Worm (Caenorhabditis elegans): Measurements from ENCODE around the gene hint-3.

Gene hint-3

ce11 chrV:7808444-7808843 is 48.2 kb downstream of the hint-3 start:
- TF ChIP-seq madf-6 (GFP tag; IDR thresholded peaks at IDR 0.05): 0 out of 2 replicates have a peak, but pooled peaks have one; percentile 15
- TF ChIP-seq hlh-12 (tag; optimal IDR thresholded peaks at IDR 0.05): no peak
- no peak for TF ChIP-seq K12H6.12 (tag; optimal IDR thresholded peaks at IDR 0.05)
- TF ChIP-seq unc-62 (GFP tag; optimal IDR thresholded peaks at IDR 0.05): no peak
- no peak for TF ChIP-seq Y56A3A.18 (GFP tag; IDR thresholded peaks at IDR 0.05)

ce11 chrV:7809320-7810256 is 49.3 kb downstream of the hint-3 start, which contains the start of gene ZK742.3:
Gene ZK742.3 (minus strand): TSS chrV:7809912.
- TF ChIP-seq cebp-1 (GFP tag; IDR thresholded peaks at IDR 0.05): no peak
- peak; percentile 4 for TF ChIP-seq cebp-1 (tag; optimal IDR thresholded peaks at IDR 0.05)
- TF ChIP-seq ztf-28 (GFP tag; IDR thresholded peaks at IDR 0.05): no peak
- TF ChIP-seq rpc-1 (optimal IDR thresholded peaks at IDR 0.05): no peak
- no peak for TF ChIP-seq rpc-1 (tag; optimal IDR thresholded peaks at IDR 0.05)
- no peak for TF ChIP-seq chd-7 (tag; optimal IDR thresholded peaks at IDR 0.05)
- no peak for TF ChIP-seq B0336.3 (GFP tag; IDR thresholded peaks at IDR 0.05)
- TF ChIP-seq attf-6 (GFP tag; IDR thresholded peaks at IDR 0.05): no peak
- TF ChIP-seq Y53G8AR.9 (GFP tag; conservative IDR thresholded peaks at IDR 0.05): no peak
- TF ChIP-seq lin-35 (GFP tag; optimal IDR thresholded peaks at IDR 0.05): no peak
- TF ChIP-seq sptf-2 (GFP tag; optimal IDR thresholded peaks at IDR 0.05): no peak
- no peak for TF ChIP-seq egl-44 (GFP tag; IDR thresholded peaks at IDR 0.05)
- TF ChIP-seq dpff-1 (tag; optimal IDR thresholded peaks at IDR 0.05): no peak
- no peak for TF ChIP-seq attf-3 (GFP tag; conservative IDR thresholded peaks at IDR 0.05)
- TF ChIP-seq F39B2.1 (GFP tag; IDR thresholded peaks at IDR 0.05): no peak
- TF ChIP-seq attf-5 (GFP tag; optimal IDR thresholded peaks at IDR 0.05): peak; percentile 6
- no peak for TF ChIP-seq F57C9.4 (tag; optimal IDR thresholded peaks at IDR 0.05)
- TF ChIP-seq egrh-3 (GFP tag; IDR thresholded peaks at IDR 0.05): no peak
- no peak for TF ChIP-seq rcor-1 (GFP tag; IDR thresholded peaks at IDR 0.05)
- no peak for TF ChIP-seq F10E7.11 (tag; optimal IDR thresholded peaks at IDR 0.05)
- TF ChIP-seq nhr-80 (tag; optimal IDR thresholded peaks at IDR 0.05): peak; percentile 63
- TF ChIP-seq F33H1.4 (GFP tag; IDR thresholded peaks at IDR 0.05): no peak
- no peak for TF ChIP-seq zfh-2 (GFP tag; conservative IDR thresholded peaks at IDR 0.05)
- no peak for TF ChIP-seq lsl-1 (GFP tag; optimal IDR thresholded peaks at IDR 0.05)
- no peak for TF ChIP-seq him-1 (tag; optimal IDR thresholded peaks at IDR 0.05)
- no peak for TF ChIP-seq C17E4.6 (GFP tag; IDR thresholded peaks at IDR 0.05)
- no peak for TF ChIP-seq hsf-1 (GFP tag; IDR thresholded peaks at IDR 0.05)
- TF ChIP-seq unc-130 (GFP tag; optimal IDR thresholded peaks at IDR 0.05): no peak
- TF ChIP-seq dpl-1 (GFP tag; optimal IDR thresholded peaks at IDR 0.05): no peak
- no peak for TF ChIP-seq lin-40 (tag; optimal IDR thresholded peaks at IDR 0.05)
- TF ChIP-seq nhr-120 (GFP tag; IDR thresholded peaks at IDR 0.05): no peak
- TF ChIP-seq ama-1 (optimal IDR thresholded peaks at IDR 0.05): no peak
- no peak for TF ChIP-seq ama-1 (GFP tag; optimal IDR thresholded peaks at IDR 0.05)
- TF ChIP-seq lin-26 (GFP tag; IDR thresholded peaks at IDR 0.05): 0 out of 2 replicates have a peak, but pooled peaks have one; percentile 20
- TF ChIP-seq pbrm-1 (GFP tag; IDR thresholded peaks at IDR 0.05): no peak
- TF ChIP-seq aptf-3 (GFP tag; IDR thresholded peaks at IDR 0.05): no peak

Data from whole organism, young adult.